Worm (Caenorhabditis elegans) whole organism, L1 larva: Measurements from ENCODE around the gene C16D9.6.
A peak's percentile ranks its signal among the peaks of the same experiment; 100 is the strongest.

Experiments
- C16A3.4 ChIP-seq: fragments of 150-350 bp; optimal IDR thresholded peaks from 2 replicates; lab custom pipeline; 2014; ENCODE audit warnings: missing biosample characterization, missing genetic modification characterization
- C34B4.2 ChIP-seq: sonication (generic microtip); optimal IDR thresholded peaks from 2 replicates; lab custom pipeline; 2017; ENCODE audit warnings: mild to moderate bottlenecking, missing genetic modification characterization, missing compliant biosample characterization
- Y116A8C.19 ChIP-seq: sonication (generic microtip); optimal IDR thresholded peaks from 2 replicates; lab custom pipeline; 2016; ENCODE audit warnings: missing compliant biosample characterization, missing genetic modification characterization, borderline replicate concordance
- aly-2 ChIP-seq: fragments of 150-350 bp; optimal IDR thresholded peaks from 2 replicates; lab custom pipeline; 2014; ENCODE audit warnings: missing biosample characterization, missing genetic modification characterization
- blmp-1 ChIP-seq: fragments of 150-350 bp; optimal IDR thresholded peaks from 2 replicates; lab custom pipeline; 2014; ENCODE audit warnings: missing biosample characterization, missing genetic modification characterization
- ceh-63 ChIP-seq: fragments of 200-800 bp; sonication (Bioruptor generic); optimal IDR thresholded peaks from 2 replicates; lab custom pipeline; 2018; ENCODE audit warnings: mild to moderate bottlenecking, missing genetic modification characterization, missing compliant biosample characterization
- ceh-82 ChIP-seq, 3 experiments: fragments of 150-350 bp in 1 of 3; sonication (generic microtip) in 2 of 3; optimal IDR thresholded peaks; 2 replicates each; lab custom pipeline; 2014 to 2017; ENCODE audit warnings: missing biosample characterization in 3 of 3, missing genetic modification characterization in 3 of 3
- dsc-1 ChIP-seq: sonication (generic microtip); optimal IDR thresholded peaks from 2 replicates; lab custom pipeline; 2016; ENCODE audit warnings: mild to moderate bottlenecking, missing genetic modification characterization, missing compliant biosample characterization
- efl-1 ChIP-seq, 4 experiments: fragments of 150-350 bp; optimal IDR thresholded peaks in 3 of 4; peaks in 1 of 4; 1 replicate in 1 of 4; 2 replicates in 3 of 4; lab custom pipeline; 2014; ENCODE audit warnings: missing biosample characterization in 2 of 4, missing genetic modification characterization in 2 of 4, missing genetic modification reagents in 2 of 4
- fkh-10 ChIP-seq: sonication (generic microtip); optimal IDR thresholded peaks from 2 replicates; lab custom pipeline; 2017; ENCODE audit warnings: missing biosample characterization, missing genetic modification reagents, missing genetic modification characterization
- fkh-4 ChIP-seq: sonication (generic microtip); optimal IDR thresholded peaks from 2 replicates; lab custom pipeline; 2016; ENCODE audit warnings: missing compliant biosample characterization, missing genetic modification characterization, borderline replicate concordance
- fos-1 ChIP-seq: fragments of 150-350 bp; optimal IDR thresholded peaks from 2 replicates; lab custom pipeline; 2014; ENCODE audit warnings: missing biosample characterization, missing genetic modification characterization
- irx-1 ChIP-seq: sonication (generic microtip); optimal IDR thresholded peaks from 2 replicates; lab custom pipeline; 2016; ENCODE audit warnings: missing genetic modification characterization, missing compliant biosample characterization
- lin-13 ChIP-seq: fragments of 150-350 bp; optimal IDR thresholded peaks from 2 replicates; lab custom pipeline; 2014; ENCODE audit warnings: missing biosample characterization, missing genetic modification reagents, missing genetic modification characterization
- lin-14 ChIP-seq: fragments of 200-800 bp; sonication (Bioruptor generic); optimal IDR thresholded peaks from 2 replicates; lab custom pipeline; 2018; ENCODE audit warnings: mild to moderate bottlenecking, missing genetic modification characterization, moderate library complexity, missing compliant biosample characterization
- lin-15B ChIP-seq: fragments of 150-350 bp; sonication (generic microtip); optimal IDR thresholded peaks from 3 replicates; lab custom pipeline; 2014; ENCODE audit warnings: missing biosample characterization, missing genetic modification characterization
- lin-39 ChIP-seq: fragments of 150-350 bp; optimal IDR thresholded peaks from 2 replicates; lab custom pipeline; 2014; ENCODE audit warnings: missing biosample characterization, missing genetic modification reagents, missing genetic modification characterization
- lsy-2 ChIP-seq, 2 experiments: fragments of 150-350 bp; optimal IDR thresholded peaks; 2 replicates each; lab custom pipeline; 2014; ENCODE audit warnings: missing biosample characterization in 2 of 2, missing genetic modification characterization in 2 of 2
- mab-9 ChIP-seq: fragments of 200-800 bp; sonication (Bioruptor generic); IDR thresholded peaks from 2 replicates; pipeline ENCODE4 v1.3.6; 2022; ENCODE audit warnings: missing genetic modification reagents, missing genetic modification characterization, missing compliant biosample characterization
- mdl-1 ChIP-seq, 2 experiments: fragments of 150-350 bp; optimal IDR thresholded peaks; 2 replicates each; lab custom pipeline; 2014 to 2017; ENCODE audit warnings: missing biosample characterization in 2 of 2, missing genetic modification characterization in 2 of 2, inconsistent platforms in 1 of 2
- nhr-12 ChIP-seq: sonication (generic microtip); optimal IDR thresholded peaks from 2 replicates; lab custom pipeline; 2017; ENCODE audit warnings: missing biosample characterization, missing genetic modification characterization
- nhr-19 ChIP-seq: fragments of 200-800 bp; sonication (Bioruptor generic); conservative IDR thresholded peaks from 2 replicates; pipeline ENCODE4 v1.3.6; 2022; ENCODE audit warnings: missing genetic modification characterization, missing compliant biosample characterization
- nhr-20 ChIP-seq: sonication (generic microtip); optimal IDR thresholded peaks from 2 replicates; lab custom pipeline; 2016; ENCODE audit warnings: mild to moderate bottlenecking, missing genetic modification characterization, missing compliant biosample characterization
- nhr-28 ChIP-seq: fragments of 150-350 bp; optimal IDR thresholded peaks from 2 replicates; lab custom pipeline; 2014; ENCODE audit warnings: missing biosample characterization, missing genetic modification characterization
- nhr-71 ChIP-seq: sonication (generic microtip); optimal IDR thresholded peaks from 2 replicates; lab custom pipeline; 2016; ENCODE audit warnings: mild to moderate bottlenecking, missing genetic modification characterization, moderate library complexity, missing compliant biosample characterization
- nhr-85 ChIP-seq: sonication (generic microtip); peaks from one replicate; lab custom pipeline; 2016; ENCODE audit warnings: missing genetic modification characterization, inconsistent platforms, missing compliant biosample characterization
- pqm-1 ChIP-seq: sonication (generic microtip); optimal IDR thresholded peaks from 3 replicates; lab custom pipeline; 2017; ENCODE audit warnings: missing biosample characterization, missing genetic modification characterization
- rnt-1 ChIP-seq: sonication (generic microtip); optimal IDR thresholded peaks from 2 replicates; lab custom pipeline; 2016; ENCODE audit warnings: mild to moderate bottlenecking, missing genetic modification characterization, moderate library complexity, missing compliant biosample characterization
- skn-1 ChIP-seq: fragments of 150-350 bp; optimal IDR thresholded peaks from 2 replicates; lab custom pipeline; 2014; ENCODE audit warnings: missing biosample characterization, missing genetic modification characterization
- snpc-4 ChIP-seq: fragments of 150-350 bp; optimal IDR thresholded peaks from 2 replicates; lab custom pipeline; 2014; ENCODE audit warnings: missing biosample characterization, missing genetic modification characterization
- snu-23 ChIP-seq: sonication (generic microtip); optimal IDR thresholded peaks from 2 replicates; lab custom pipeline; 2016; ENCODE audit warnings: missing genetic modification characterization, missing compliant biosample characterization
- sox-4 ChIP-seq: sonication (generic microtip); optimal IDR thresholded peaks from 2 replicates; lab custom pipeline; 2016; ENCODE audit warnings: missing genetic modification characterization, missing compliant biosample characterization
- swsn-7 ChIP-seq: sonication (generic microtip); optimal IDR thresholded peaks from 2 replicates; lab custom pipeline; 2016; ENCODE audit warnings: missing genetic modification characterization, missing compliant biosample characterization
- unc-62 ChIP-seq: fragments of 150-350 bp; optimal IDR thresholded peaks from 2 replicates; lab custom pipeline; 2014; ENCODE audit warnings: missing biosample characterization, missing genetic modification reagents, missing genetic modification characterization
- zip-4 ChIP-seq: fragments of 200-800 bp; sonication (Bioruptor generic); optimal IDR thresholded peaks from 2 replicates; lab custom pipeline; 2018; ENCODE audit warnings: mild to moderate bottlenecking, missing genetic modification characterization, moderate library complexity, missing compliant biosample characterization

Gene C16D9.6

ce11 chrV:8259016-8259415 lies 8.9 kb upstream of the C16D9.6 start, which contains the start of gene C16D9.1:
Gene C16D9.1, plus strand, starts transcription at chrV:8259316.
- TF ChIP-seq lin-13 (GFP tag; lab: Kevin White, UChicago) (no peak), unc-62 (no peak), lin-15B (tag; lab: Kevin White, UChicago) (no peak), fkh-10 (GFP tag; lab: Kevin White, UChicago) (no peak)

ce11 chrV:8254973-8255372 lies 4.9 kb upstream of the C16D9.6 start:
- TF ChIP-seq lin-14 (peak; percentile 6), swsn-7 (no peak), pqm-1 (no peak), snu-23 (GFP tag; lab: Kevin White, UChicago) (no peak), fkh-10 (GFP tag; lab: Kevin White, UChicago) (no peak), nhr-19 (GFP tag; lab: Robert Waterston, UW) (no peak), lin-13 (GFP tag; lab: Kevin White, UChicago) (no peak), dsc-1 (no peak), unc-62 (no peak), nhr-85 (no peak), aly-2 (tag; lab: Kevin White, UChicago) (no peak), Y116A8C.19 (tag; lab: Kevin White, UChicago) (no peak), zip-4 (GFP tag; lab: Kevin White, UChicago) (no peak), blmp-1 (tag; lab: Kevin White, UChicago) (peak; percentile 68), nhr-28 (tag; lab: Kevin White, UChicago) (no peak), ceh-63 (GFP tag; lab: Kevin White, UChicago) (no peak), irx-1 (tag; lab: Kevin White, UChicago) (no peak)
- TF ChIP-seq, all 84 proteins: peak for 2

- TF ChIP-seq efl-1 (optimal IDR thresholded peaks at IDR 0.05; lab: Kevin White, UChicago) (no peak), efl-1 (GFP tag; optimal IDR thresholded peaks at IDR 0.05 in 1 of 2; lab: Kevin White, UChicago) (peak in 1 of 2 experiments; percentile 41), lin-14 (peak; percentile 18), fos-1 (tag; lab: Kevin White, UChicago) (no peak)
Measured at ce11 chrV:8253946-8254345, 3.8 kb upstream of the C16D9.6 start.

- TF ChIP-seq lin-14: peak; percentile 70
- TF ChIP-seq nhr-19 (GFP tag; lab: Robert Waterston, UW): peak; percentile 36; the same call in 1 of the 2 replicates
- TF ChIP-seq lin-39 (tag; lab: Kevin White, UChicago): peak; percentile 68
- TF ChIP-seq fkh-4 (tag; lab: Kevin White, UChicago): no peak
- no peak for TF ChIP-seq swsn-7
- peak; percentile 6 for TF ChIP-seq nhr-20
- TF ChIP-seq mdl-1 (tag; optimal IDR thresholded peaks at IDR 0.05; lab: Kevin White, UChicago): peak in 1 of 2 experiments; percentile 12
- peak; percentile 21 for TF ChIP-seq snu-23 (GFP tag; lab: Kevin White, UChicago)
- no peak for TF ChIP-seq C16A3.4 (tag; lab: Kevin White, UChicago)
- TF ChIP-seq C34B4.2 (tag; lab: Kevin White, UChicago): no peak
- TF ChIP-seq sox-4 (tag; lab: Kevin White, UChicago): no peak
- TF ChIP-seq rnt-1 (tag; lab: Kevin White, UChicago): peak; percentile 75
- no peak for TF ChIP-seq blmp-1 (tag; lab: Kevin White, UChicago)
- no peak for TF ChIP-seq ceh-82 (tag; optimal IDR thresholded peaks at IDR 0.05; lab: Kevin White, UChicago)
- TF ChIP-seq nhr-12 (tag; lab: Kevin White, UChicago): no peak
- TF ChIP-seq snpc-4 (tag; lab: Kevin White, UChicago): peak; percentile 12
- TF ChIP-seq lsy-2 (tag; optimal IDR thresholded peaks at IDR 0.05; lab: Kevin White, UChicago): peak in 1 of 2 experiments; percentile 28
- peak; percentile 65 for TF ChIP-seq nhr-71
Measured at ce11 chrV:8252532-8252931, 2.4 kb upstream of the C16D9.6 start.

ce11 chrV:8251075-8251474 lies 967 bp upstream of the C16D9.6 start:
- TF ChIP-seq skn-1 (tag; lab: Kevin White, UChicago) (no peak), lin-14 (peak; percentile 52), mab-9 (GFP tag; lab: Robert Waterston, UW) (0 out of 2 replicates have a peak, but pooled peaks have one; percentile 14)
